Worm (Caenorhabditis elegans) whole organism, early embryonic: ENCODE results near the gene fbxa-126.

Source experiments
- aly-1 ChIP-seq: sonication (generic microtip); optimal IDR thresholded peaks from 2 replicates; lab custom pipeline; 2016; ENCODE audit warnings: missing genetic modification characterization, missing compliant biosample characterization
- ama-1 ChIP-seq: fragments of 150-350 bp; optimal IDR thresholded peaks from 2 replicates; lab custom pipeline; 2014
- ceh-13 ChIP-seq: fragments of 200-800 bp; sonication (Bioruptor generic); optimal IDR thresholded peaks from 2 replicates; lab custom pipeline; 2018; ENCODE audit warnings: mild to moderate bottlenecking, missing genetic modification characterization, missing compliant biosample characterization
- ceh-36 ChIP-seq: sonication (generic microtip); optimal IDR thresholded peaks from 2 replicates; lab custom pipeline; 2016; ENCODE audit warnings: missing genetic modification characterization, inconsistent platforms, missing compliant biosample characterization
- ets-7 ChIP-seq: sonication (generic microtip); optimal IDR thresholded peaks from 2 replicates; lab custom pipeline; 2016; ENCODE audit warnings: missing genotype, missing genetic modification characterization, missing compliant biosample characterization
- flt-1 ChIP-seq: fragments of 200-800 bp; sonication (Bioruptor generic); IDR thresholded peaks from 2 replicates; pipeline ENCODE4 v1.3.6; 2022; ENCODE audit warnings: missing genetic modification characterization, missing compliant biosample characterization
- hmbx-1 ChIP-seq: sonication (generic microtip); optimal IDR thresholded peaks from 2 replicates; lab custom pipeline; 2016; ENCODE audit warnings: mild to moderate bottlenecking, missing genetic modification characterization, missing compliant biosample characterization
- hnd-1 ChIP-seq: sonication (generic microtip); optimal IDR thresholded peaks from 2 replicates; lab custom pipeline; 2016; ENCODE audit warnings: missing genetic modification characterization, missing compliant biosample characterization
- scrt-1 ChIP-seq: fragments of 200-800 bp; sonication (Bioruptor generic); IDR thresholded peaks from 2 replicates; pipeline ENCODE4 v1.3.6; 2022; ENCODE audit warnings: missing genetic modification characterization, missing compliant biosample characterization
- sea-1 ChIP-seq: fragments of 200-800 bp; sonication (Bioruptor generic); conservative IDR thresholded peaks from 2 replicates; pipeline ENCODE4 v1.3.6; 2022; ENCODE audit warnings: missing genetic modification characterization, missing compliant biosample characterization
- tbx-11 ChIP-seq: fragments of 200-800 bp; sonication (Bioruptor generic); IDR thresholded peaks from 2 replicates; pipeline ENCODE4 v1.3.6; 2022; ENCODE audit warnings: missing genetic modification characterization, missing compliant biosample characterization
- tbx-37 ChIP-seq: fragments of 200-800 bp; sonication (Bioruptor generic); conservative IDR thresholded peaks from 2 replicates; pipeline ENCODE4 v1.3.6; 2022; ENCODE audit warnings: missing genetic modification reagents, missing genetic modification characterization, missing compliant biosample characterization
- tra-4 ChIP-seq: sonication (generic microtip); optimal IDR thresholded peaks from 2 replicates; lab custom pipeline; 2017; ENCODE audit warnings: missing genetic modification characterization, missing compliant biosample characterization

ce11 chrIV:14339657-14340056 lies 18.1 kb upstream of the fbxa-126 start, which contains the start of gene Y67A10A.11:
- no peak for TF ChIP-seq hnd-1 (tag; lab: Kevin White, UChicago)
- no peak for TF ChIP-seq ama-1 (lab: Kevin White, UChicago)
- no peak for TF ChIP-seq ets-7
- no peak for TF ChIP-seq scrt-1
- TF ChIP-seq ceh-36 (tag; lab: Kevin White, UChicago): no peak
- TF ChIP-seq tbx-11 (GFP tag; lab: Robert Waterston, UW): no peak
- no peak for TF ChIP-seq tbx-37 (GFP tag; lab: Robert Waterston, UW)
- no peak for TF ChIP-seq hmbx-1
- TF ChIP-seq tra-4: no peak
- no peak for TF ChIP-seq ceh-13 (GFP tag; lab: Kevin White, UChicago)
- TF ChIP-seq flt-1 (GFP tag; lab: Robert Waterston, UW): no peak
- no peak for TF ChIP-seq sea-1 (GFP tag; lab: Robert Waterston, UW)
- TF ChIP-seq aly-1 (tag; lab: Kevin White, UChicago): no peak
